Worm (Caenorhabditis elegans): ENCODE results near the gene npr-1.

DNA sequence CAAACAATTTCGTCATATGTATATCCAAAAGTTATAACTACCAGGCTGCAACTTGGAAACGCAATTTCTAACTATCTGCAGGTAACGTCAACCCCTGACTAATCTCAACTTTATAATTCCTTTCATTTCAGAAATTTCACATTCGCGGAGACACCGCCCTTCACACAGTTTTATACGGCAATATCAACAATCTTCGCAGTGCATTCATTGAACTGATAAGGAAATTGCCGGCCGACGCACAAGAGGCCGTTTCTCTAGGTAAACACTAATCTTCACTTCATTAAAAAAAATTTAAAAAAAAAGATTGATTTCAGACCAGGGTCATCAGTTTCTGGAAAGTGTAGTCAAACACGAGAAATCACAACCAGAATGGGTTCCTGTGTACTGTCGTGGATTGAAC lies 49.1 kb upstream of the npr-1 start:
- TF ChIP-seq hif-1 (tag; optimal IDR thresholded peaks at IDR 0.05) = no peak
- no peak for TF ChIP-seq fos-1 (tag; optimal IDR thresholded peaks at IDR 0.05)
- TF ChIP-seq lin-13 (GFP tag; optimal IDR thresholded peaks at IDR 0.05) = no peak
- TF ChIP-seq dve-1 (tag; optimal IDR thresholded peaks at IDR 0.05; ENCODE audit: insufficient read depth) = peak; percentile 70
- TF ChIP-seq unc-130 (GFP tag; optimal IDR thresholded peaks at IDR 0.05) = no peak
- TF ChIP-seq arid-1 (GFP tag; conservative IDR thresholded peaks at IDR 0.05) = no peak
- TF ChIP-seq egl-27 (tag; optimal IDR thresholded peaks at IDR 0.05) = no peak
- TF ChIP-seq saeg-2 (GFP tag; IDR thresholded peaks at IDR 0.05) = no peak

Data from whole organism, L4 larva.